Fruit fly (Drosophila melanogaster) whole organism, embryonic: Measurements from ENCODE around the gene CG44139.
A peak's percentile ranks its signal among the peaks of the same experiment; 100 is the strongest.

ENCODE experiments used
- CG10431 ChIP-seq: fragments of 200-800 bp; sonication (Bioruptor generic); optimal IDR thresholded peaks from 3 replicates; lab custom pipeline; 2018; ENCODE audit warnings: missing biosample characterization, mild to moderate bottlenecking, missing genetic modification characterization
- CG11093 ChIP-seq: fragments of 200-800 bp; sonication (Bioruptor generic); IDR thresholded peaks from 3 replicates; pipeline ENCODE4 v1.3.6; 2022; ENCODE audit warnings: missing biosample characterization, missing genetic modification characterization
- CG11560 ChIP-seq: fragments of 200-800 bp; sonication (Bioruptor generic); IDR thresholded peaks from 3 replicates; pipeline ENCODE4 v1.3.6; 2022; ENCODE audit warnings: missing biosample characterization, missing genetic modification characterization
- CG12219 ChIP-seq: fragments of 200-800 bp; sonication (Bioruptor generic); optimal IDR thresholded peaks from 3 replicates; lab custom pipeline; 2018; ENCODE audit warnings: missing biosample characterization, mild to moderate bottlenecking, missing genetic modification characterization
- CG1233 ChIP-seq: fragments of 200-800 bp; sonication (Bioruptor generic); optimal IDR thresholded peaks from 4 replicates; lab custom pipeline; 2018; ENCODE audit warnings: missing biosample characterization, mild to moderate bottlenecking, missing genetic modification characterization
- CG14441 ChIP-seq: fragments of 200-800 bp; sonication (Bioruptor generic); IDR thresholded peaks from 2 replicates; pipeline ENCODE4 v1.3.6; 2022; ENCODE audit warnings: missing biosample characterization, missing genetic modification characterization
- CG18011 ChIP-seq: fragments of 200-800 bp; sonication (Bioruptor generic); optimal IDR thresholded peaks from 2 replicates; lab custom pipeline; 2017; ENCODE audit warnings: missing biosample characterization, missing genetic modification characterization, mild to moderate bottlenecking, moderate library complexity, missing genotype
- CG3407 ChIP-seq: fragments of 200-800 bp; sonication (Bioruptor generic); optimal IDR thresholded peaks from 2 replicates; lab custom pipeline; 2018; ENCODE audit warnings: missing biosample characterization, mild to moderate bottlenecking, missing genetic modification characterization
- CG3726 ChIP-seq: fragments of 200-800 bp; sonication (Bioruptor generic); IDR thresholded peaks from 3 replicates; pipeline ENCODE4, ENCODE4 v1.3.6; 2022; ENCODE audit warnings: missing biosample characterization, missing genetic modification characterization
- CG4707 ChIP-seq: fragments of 200-800 bp; sonication (Bioruptor generic); optimal IDR thresholded peaks from 2 replicates; lab custom pipeline; 2018; ENCODE audit warnings: missing biosample characterization, mild to moderate bottlenecking, missing genetic modification characterization, moderate library complexity
- CG4820 ChIP-seq: fragments of 200-800 bp; sonication (Bioruptor generic); optimal IDR thresholded peaks from 3 replicates; lab custom pipeline; 2016; ENCODE audit warnings: missing biosample characterization, missing genetic modification characterization
- CG7786 ChIP-seq: fragments of 200-800 bp; sonication (Bioruptor generic); optimal IDR thresholded peaks from 2 replicates; lab custom pipeline; 2016; ENCODE audit warnings: missing biosample characterization, missing genetic modification characterization
- CG8281 ChIP-seq: fragments of 200-800 bp; sonication (Bioruptor generic); optimal IDR thresholded peaks from 2 replicates; lab custom pipeline; 2018; ENCODE audit warnings: missing biosample characterization, mild to moderate bottlenecking, missing genetic modification characterization, moderate library complexity
- CG8944 ChIP-seq: fragments of 200-800 bp; sonication (Bioruptor generic); optimal IDR thresholded peaks from 3 replicates; lab custom pipeline; 2016; ENCODE audit warnings: missing biosample characterization, missing genetic modification characterization
- CG9609 ChIP-seq: fragments of 200-800 bp; sonication (Bioruptor generic); optimal IDR thresholded peaks from 3 replicates; lab custom pipeline; 2016; ENCODE audit warnings: missing biosample characterization, missing genetic modification characterization
- Fer2 ChIP-seq: fragments of 200-800 bp; sonication (Bioruptor generic); optimal IDR thresholded peaks from 2 replicates; lab custom pipeline; 2018; ENCODE audit warnings: missing biosample characterization, mild to moderate bottlenecking, missing genetic modification characterization, moderate library complexity
- Hand ChIP-seq: fragments of 200-800 bp; sonication (Bioruptor generic); optimal IDR thresholded peaks from 2 replicates; lab custom pipeline; 2017; ENCODE audit warnings: mild to moderate bottlenecking, missing biosample characterization, missing genetic modification reagents, missing genetic modification characterization
- Hr3 ChIP-seq: fragments of 200-800 bp; sonication (Bioruptor generic); optimal IDR thresholded peaks from 3 replicates; lab custom pipeline; 2016; ENCODE audit warnings: missing biosample characterization, missing genetic modification characterization
- Hr51 ChIP-seq, 2 experiments: fragments of 200-800 bp; sonication (Bioruptor generic); optimal IDR thresholded peaks; 2 replicates in 1 of 2; 3 replicates in 1 of 2; lab custom pipeline; 2016 to 2018; ENCODE audit warnings: missing biosample characterization in 2 of 2, missing genetic modification characterization in 2 of 2, mild to moderate bottlenecking in 1 of 2, moderate library complexity in 1 of 2
- Kr ChIP-seq: fragments of 200-800 bp; sonication (Bioruptor generic); optimal IDR thresholded peaks from 2 replicates; lab custom pipeline; 2017; ENCODE audit warnings: missing biosample characterization, mild to moderate bottlenecking, missing genetic modification characterization
- Mes4 ChIP-seq: fragments of 200-800 bp; sonication (Bioruptor generic); optimal IDR thresholded peaks from 2 replicates; lab custom pipeline; 2016; ENCODE audit warnings: missing biosample characterization, missing genetic modification characterization
- PHDP ChIP-seq: fragments of 200-800 bp; sonication (Bioruptor generic); optimal IDR thresholded peaks from 3 replicates; lab custom pipeline; 2018; ENCODE audit warnings: missing biosample characterization, mild to moderate bottlenecking, missing genetic modification characterization, moderate library complexity
- Xbp1 ChIP-seq: fragments of 200-800 bp; sonication (Bioruptor generic); optimal IDR thresholded peaks from 3 replicates; lab custom pipeline; 2016; ENCODE audit warnings: missing biosample characterization, mild to moderate bottlenecking, missing genetic modification characterization
- amos ChIP-seq: fragments of 200-800 bp; sonication (Bioruptor generic); IDR thresholded peaks from 2 replicates; pipeline ENCODE4 v1.3.6; 2022; ENCODE audit warnings: missing biosample characterization, missing genetic modification characterization; ENCODE audit not compliant: partially characterized antibody
- bsh ChIP-seq, 2 experiments: fragments of 200-800 bp; sonication (Bioruptor generic); optimal IDR thresholded peaks; 2 replicates each; lab custom pipeline; 2017 to 2018; ENCODE audit warnings: mild to moderate bottlenecking in 2 of 2, missing biosample characterization in 2 of 2, missing genetic modification characterization in 2 of 2, moderate library complexity in 1 of 2
- btn ChIP-seq: fragments of 200-800 bp; sonication (Bioruptor generic); optimal IDR thresholded peaks from 2 replicates; lab custom pipeline; 2016; ENCODE audit warnings: missing biosample characterization, missing genetic modification characterization
- chm ChIP-seq: fragments of 200-800 bp; sonication (Bioruptor generic); IDR thresholded peaks from 2 replicates; pipeline ENCODE4 v1.3.6; 2022; ENCODE audit warnings: missing biosample characterization, missing genetic modification characterization
- crc ChIP-seq: fragments of 200-800 bp; sonication (Bioruptor generic); optimal IDR thresholded peaks from 2 replicates; lab custom pipeline; 2016; ENCODE audit warnings: missing biosample characterization, missing genetic modification characterization
- cwo ChIP-seq: fragments of 200-800 bp; sonication (Bioruptor generic); optimal IDR thresholded peaks from 3 replicates; lab custom pipeline; 2017; ENCODE audit warnings: missing biosample characterization, missing genetic modification characterization, mild to moderate bottlenecking, moderate library complexity, missing genetic modification reagents
- disco-r ChIP-seq: fragments of 200-800 bp; sonication (Bioruptor generic); optimal IDR thresholded peaks from 2 replicates; lab custom pipeline; 2016; ENCODE audit warnings: missing biosample characterization, missing genetic modification characterization
- gcm ChIP-seq: fragments of 200-800 bp; sonication (Bioruptor generic); optimal IDR thresholded peaks from 2 replicates; lab custom pipeline; 2019; ENCODE audit warnings: missing biosample characterization, mild to moderate bottlenecking, missing genetic modification characterization, moderate library complexity
- h ChIP-seq: fragments of >200 bp; optimal IDR thresholded peaks from 2 replicates; lab custom pipeline; 2017
- hb ChIP-seq: fragments of 200-800 bp; sonication (Bioruptor generic); IDR thresholded peaks from 3 replicates; pipeline ENCODE4 v1.3.6; 2022; ENCODE audit warnings: missing biosample characterization, missing genetic modification characterization; ENCODE audit not compliant: partially characterized antibody
- kah ChIP-seq: fragments of 200-800 bp; sonication (Bioruptor generic); optimal IDR thresholded peaks from 2 replicates; lab custom pipeline; 2018; ENCODE audit warnings: missing biosample characterization, mild to moderate bottlenecking, missing genetic modification characterization
- nom ChIP-seq: fragments of 200-800 bp; sonication (Bioruptor generic); optimal IDR thresholded peaks from 2 replicates; lab custom pipeline; 2017; ENCODE audit warnings: missing biosample characterization, missing genetic modification characterization, mild to moderate bottlenecking, moderate library complexity, missing genetic modification reagents
- tll ChIP-seq, 2 experiments: fragments of 200-800 bp in 1 of 2; fragments of >200 bp in 1 of 2; sonication (Bioruptor generic) in 1 of 2; optimal IDR thresholded peaks; 2 replicates each; lab custom pipeline; 2017 to 2019; ENCODE audit warnings: missing biosample characterization in 2 of 2, missing genetic modification characterization in 2 of 2, mild to moderate bottlenecking in 1 of 2, moderate library complexity in 1 of 2
- tna ChIP-seq: fragments of 200-800 bp; sonication (Bioruptor generic); IDR thresholded peaks from 2 replicates; pipeline ENCODE4 v1.3.6; 2022; ENCODE audit warnings: missing biosample characterization, missing genetic modification characterization; ENCODE audit not compliant: partially characterized antibody
- unc-4 ChIP-seq: fragments of 200-800 bp; sonication (Bioruptor generic); IDR thresholded peaks from 2 replicates; pipeline ENCODE4 v1.3.6; 2022; ENCODE audit warnings: missing biosample characterization, missing genetic modification characterization; ENCODE audit not compliant: partially characterized antibody
- unpg ChIP-seq: fragments of 200-800 bp; sonication (Bioruptor generic); optimal IDR thresholded peaks from 3 replicates; lab custom pipeline; 2018; ENCODE audit warnings: missing biosample characterization, mild to moderate bottlenecking, missing genetic modification characterization, moderate library complexity

The CG44139 gene

DNA sequence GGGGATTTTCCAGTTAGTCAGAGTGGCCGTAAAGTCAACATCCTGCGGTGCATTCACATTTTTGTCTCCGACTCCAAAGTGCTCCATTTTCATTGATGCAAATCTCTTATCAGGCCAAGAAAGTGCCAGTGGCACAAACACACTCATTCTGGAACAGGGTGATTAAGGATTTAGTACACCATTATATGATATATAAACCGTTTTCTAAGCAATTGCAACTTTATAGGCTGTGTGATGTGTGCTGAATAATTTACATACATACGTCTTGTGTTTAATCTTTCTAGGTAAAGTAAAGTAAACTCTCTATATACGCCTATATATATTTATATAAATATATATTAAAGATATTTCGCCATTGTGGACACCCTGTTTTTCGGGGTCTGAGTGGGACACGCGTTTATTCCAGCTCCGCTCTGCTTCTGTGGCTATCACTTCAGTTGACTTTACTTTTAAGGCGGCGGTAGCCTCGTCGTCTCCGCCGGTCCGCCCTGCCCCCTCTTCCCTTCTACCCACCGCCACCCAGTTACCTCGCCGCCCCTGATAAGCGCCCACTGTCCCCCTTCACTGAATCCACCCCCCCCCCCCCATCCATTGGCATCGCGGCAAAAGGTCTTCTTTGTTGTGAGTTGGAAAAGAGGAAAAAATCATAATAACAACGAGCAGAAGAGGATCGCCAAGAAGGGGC lies 8.4 kb downstream of the CG44139 start (continued):
- TF ChIP-seq disco-r (GFP tag; lab: Kevin White, UChicago), result no peak
- no peak for TF ChIP-seq CG8944
- 0 out of 3 replicates have a peak, but pooled peaks have one; percentile 40 for TF ChIP-seq hb
- no peak for TF ChIP-seq CG4707 (GFP tag; lab: Kevin White, UChicago)
- TF ChIP-seq CG18011 (GFP tag; lab: Kevin White, UChicago), result no peak
- TF ChIP-seq btn, result no peak
- TF ChIP-seq chm (GFP tag; lab: Robert Waterston, UW), result no peak
- peak in 1 of 2 experiments; percentile 37 for TF ChIP-seq bsh (GFP tag; optimal IDR thresholded peaks at IDR 0.05; lab: Kevin White, UChicago)
- TF ChIP-seq Mes4 (GFP tag; lab: Kevin White, UChicago), result no peak
- TF ChIP-seq tll (GFP tag; optimal IDR thresholded peaks at IDR 0.05; lab: Kevin White, UChicago), result no peak
- TF ChIP-seq CG10431 (GFP tag; lab: Kevin White, UChicago), result no peak
- TF ChIP-seq unpg (GFP tag; lab: Kevin White, UChicago), result no peak
- no peak for TF ChIP-seq cwo
- TF ChIP-seq CG7786 (GFP tag; lab: Kevin White, UChicago), result no peak
- no peak for TF ChIP-seq h
- TF ChIP-seq Kr (GFP tag; lab: Kevin White, UChicago), result no peak
- peak; percentile 33 for TF ChIP-seq nom (GFP tag; lab: Kevin White, UChicago)
- TF ChIP-seq PHDP (tag; lab: Kevin White, UChicago), result peak; percentile 12
- TF ChIP-seq CG8281 (tag; lab: Kevin White, UChicago), result no peak
- TF ChIP-seq tna (GFP tag; lab: Robert Waterston, UW), result no peak
- TF ChIP-seq CG3726 (GFP tag; lab: Robert Waterston, UW), result no peak
- TF ChIP-seq CG1233 (GFP tag; lab: Kevin White, UChicago), result no peak
- TF ChIP-seq Hand (GFP tag; lab: Kevin White, UChicago), result no peak
- no peak for TF ChIP-seq CG9609 (GFP tag; lab: Kevin White, UChicago)
- TF ChIP-seq CG4820 (GFP tag; lab: Kevin White, UChicago), result no peak
- no peak for TF ChIP-seq CG11093 (GFP tag; lab: Robert Waterston, UW)
- no peak for TF ChIP-seq Fer2
- no peak for TF ChIP-seq unc-4 (GFP tag; lab: Robert Waterston, UW)
- TF ChIP-seq CG11560, result no peak
- no peak for TF ChIP-seq gcm
- no peak for TF ChIP-seq Hr3 (GFP tag; lab: Kevin White, UChicago)
- TF ChIP-seq crc, result no peak
- no peak for TF ChIP-seq Hr51 (GFP tag; optimal IDR thresholded peaks at IDR 0.05; lab: Kevin White, UChicago)
- TF ChIP-seq CG12219, result no peak
- TF ChIP-seq amos (GFP tag; lab: Robert Waterston, UW), result no peak
- TF ChIP-seq Xbp1 (GFP tag; lab: Kevin White, UChicago), result no peak
- TF ChIP-seq kah (GFP tag; lab: Kevin White, UChicago), result no peak
- no peak for TF ChIP-seq CG14441 (GFP tag; lab: Robert Waterston, UW)
- no peak for TF ChIP-seq CG3407 (GFP tag; lab: Kevin White, UChicago)
- TF ChIP-seq, all 482 proteins: peak for 9
